Worm (Caenorhabditis elegans): ENCODE results near the gene M01F1.9.

- TF ChIP-seq ceh-36 (tag; optimal IDR thresholded peaks at IDR 0.05) (no peak), scrt-1 (GFP tag; IDR thresholded peaks at IDR 0.05) (no peak), tra-4 (tag; optimal IDR thresholded peaks at IDR 0.05) (no peak), ama-1 (optimal IDR thresholded peaks at IDR 0.05) (no peak), ets-7 (tag; optimal IDR thresholded peaks at IDR 0.05) (no peak), ceh-13 (GFP tag; optimal IDR thresholded peaks at IDR 0.05) (no peak), hnd-1 (tag; optimal IDR thresholded peaks at IDR 0.05) (no peak), hmg-4 (GFP tag; optimal IDR thresholded peaks at IDR 0.05) (no peak), aly-1 (tag; optimal IDR thresholded peaks at IDR 0.05) (no peak), flt-1 (GFP tag; IDR thresholded peaks at IDR 0.05) (no peak), tbx-11 (GFP tag; IDR thresholded peaks at IDR 0.05) (no peak), B0310.2 (tag; optimal IDR thresholded peaks at IDR 0.05) (no peak)
Observed at ce11 chrIII:3511808-3512207, 13.0 kb upstream of the M01F1.9 start.
